Worm (Caenorhabditis elegans) whole organism, L2 larva: ENCODE data around the gene srh-216.

Experiments used
- C34F6.9 ChIP-seq: fragments of 150-350 bp; optimal IDR thresholded peaks from 2 replicates; lab custom pipeline; 2014; ENCODE audit warnings: missing biosample characterization, missing genetic modification characterization
- F13H6.1 ChIP-seq: sonication (generic microtip); optimal IDR thresholded peaks from 2 replicates; lab custom pipeline; 2016; ENCODE audit warnings: missing genetic modification characterization, missing compliant biosample characterization
- R02D3.7 ChIP-seq: fragments of 150-350 bp; optimal IDR thresholded peaks from 2 replicates; lab custom pipeline; 2014; ENCODE audit warnings: missing biosample characterization, missing genetic modification characterization
- Y55F3AM.14 ChIP-seq: fragments of 200-800 bp; sonication (Bioruptor generic); optimal IDR thresholded peaks from 2 replicates; lab custom pipeline; 2018; ENCODE audit warnings: mild to moderate bottlenecking, missing genetic modification characterization, missing compliant biosample characterization
- ZK546.5 ChIP-seq: sonication (generic microtip); optimal IDR thresholded peaks from 2 replicates; lab custom pipeline; 2017; ENCODE audit warnings: missing biosample characterization, missing genetic modification characterization
- alr-1 ChIP-seq: fragments of 150-350 bp; optimal IDR thresholded peaks from 2 replicates; lab custom pipeline; 2014; ENCODE audit warnings: missing biosample characterization, missing genetic modification characterization
- ama-1 ChIP-seq: fragments of 150-350 bp; optimal IDR thresholded peaks from 2 replicates; lab custom pipeline; 2018; ENCODE audit warnings: inconsistent platforms
- blmp-1 ChIP-seq: sonication (generic microtip); optimal IDR thresholded peaks from 2 replicates; lab custom pipeline; 2017; ENCODE audit warnings: missing genetic modification characterization, mild to moderate bottlenecking, missing compliant biosample characterization, antibody characterized with exemption, moderate library complexity; ENCODE audit not compliant: insufficient read depth
- ceh-82 ChIP-seq: fragments of 150-350 bp; optimal IDR thresholded peaks from 2 replicates; lab custom pipeline; 2014; ENCODE audit warnings: missing biosample characterization, missing genetic modification characterization
- crh-2 ChIP-seq: sonication (generic microtip); optimal IDR thresholded peaks from 2 replicates; lab custom pipeline; 2017; ENCODE audit warnings: missing biosample characterization, missing genetic modification characterization
- dmd-4 ChIP-seq: sonication (generic microtip); optimal IDR thresholded peaks from 2 replicates; lab custom pipeline; 2017; ENCODE audit warnings: missing biosample characterization, missing genetic modification characterization
- egl-27 ChIP-seq: sonication (generic microtip); optimal IDR thresholded peaks from 3 replicates; lab custom pipeline; 2017; ENCODE audit warnings: missing biosample characterization, missing genetic modification reagents, missing genetic modification characterization
- elt-3 ChIP-seq: sonication (generic microtip); optimal IDR thresholded peaks from 2 replicates; lab custom pipeline; 2017; ENCODE audit warnings: missing biosample characterization, missing genetic modification characterization
- fos-1 ChIP-seq: fragments of 150-350 bp; optimal IDR thresholded peaks from 2 replicates; lab custom pipeline; 2014; ENCODE audit warnings: missing biosample characterization, missing genetic modification characterization
- gmeb-1 ChIP-seq: fragments of 150-350 bp; optimal IDR thresholded peaks from 2 replicates; lab custom pipeline; 2014; ENCODE audit warnings: missing biosample characterization, missing genetic modification characterization
- lin-11 ChIP-seq: fragments of 150-350 bp; sonication (generic microtip); optimal IDR thresholded peaks from 2 replicates; lab custom pipeline; 2014; ENCODE audit warnings: missing biosample characterization, missing genetic modification characterization, inconsistent platforms, mixed read lengths
- lin-39 ChIP-seq: fragments of 150-350 bp; optimal IDR thresholded peaks from 2 replicates; lab custom pipeline; 2014; ENCODE audit warnings: missing biosample characterization, missing genetic modification reagents, missing genetic modification characterization
- mab-5 ChIP-seq: fragments of 150-350 bp; optimal IDR thresholded peaks from 2 replicates; lab custom pipeline; 2014; ENCODE audit warnings: missing biosample characterization, missing genetic modification characterization
- mdl-1 ChIP-seq, 2 experiments: fragments of 150-350 bp in 1 of 2; sonication (generic microtip) in 1 of 2; optimal IDR thresholded peaks; 2 replicates each; lab custom pipeline; 2017; ENCODE audit warnings: missing biosample characterization in 2 of 2, missing genetic modification characterization in 2 of 2
- nhr-10 ChIP-seq: sonication (generic microtip); optimal IDR thresholded peaks from 2 replicates; lab custom pipeline; 2017; ENCODE audit warnings: missing biosample characterization, missing genetic modification characterization
- nhr-12 ChIP-seq: fragments of 150-350 bp; optimal IDR thresholded peaks from 2 replicates; lab custom pipeline; 2014; ENCODE audit warnings: missing biosample characterization, missing genetic modification characterization
- nhr-129 ChIP-seq: fragments of 150-350 bp; optimal IDR thresholded peaks from 2 replicates; lab custom pipeline; 2014; ENCODE audit warnings: missing biosample characterization, missing genetic modification characterization
- nhr-21 ChIP-seq: fragments of 150-350 bp; optimal IDR thresholded peaks from 2 replicates; lab custom pipeline; 2014; ENCODE audit warnings: missing biosample characterization, missing genetic modification characterization
- nhr-237 ChIP-seq: fragments of 150-350 bp; optimal IDR thresholded peaks from 2 replicates; lab custom pipeline; 2014; ENCODE audit warnings: missing biosample characterization, missing genetic modification characterization
- nhr-25 ChIP-seq: fragments of 150-350 bp; sonication (generic microtip); optimal IDR thresholded peaks from 3 replicates; lab custom pipeline; 2014; ENCODE audit warnings: missing biosample characterization, missing genetic modification characterization
- nhr-6 ChIP-seq: fragments of 150-350 bp; optimal IDR thresholded peaks from 2 replicates; lab custom pipeline; 2014; ENCODE audit warnings: missing biosample characterization, missing genetic modification characterization
- nhr-77 ChIP-seq: fragments of 150-350 bp; optimal IDR thresholded peaks from 2 replicates; lab custom pipeline; 2014; ENCODE audit warnings: missing biosample characterization, missing genetic modification characterization
- peb-1 ChIP-seq: fragments of 150-350 bp; optimal IDR thresholded peaks from 2 replicates; lab custom pipeline; 2014; ENCODE audit warnings: missing biosample characterization, missing genetic modification characterization
- sem-4 ChIP-seq: fragments of 150-350 bp; optimal IDR thresholded peaks from 2 replicates; lab custom pipeline; 2014; ENCODE audit warnings: missing biosample characterization, missing genetic modification reagents, missing genetic modification characterization
- skn-1 ChIP-seq: sonication (generic microtip); optimal IDR thresholded peaks from 2 replicates; lab custom pipeline; 2017; ENCODE audit warnings: missing biosample characterization, missing genetic modification characterization
- sma-3 ChIP-seq: sonication (generic microtip); optimal IDR thresholded peaks from 2 replicates; lab custom pipeline; 2016; ENCODE audit warnings: missing genetic modification reagents, missing genetic modification characterization, missing compliant biosample characterization
- sma-9 ChIP-seq, 2 experiments: fragments of 150-350 bp in 1 of 2; sonication (generic microtip) in 1 of 2; optimal IDR thresholded peaks; 2 replicates each; lab custom pipeline; 2014 to 2016; ENCODE audit warnings: missing genetic modification characterization in 2 of 2, mild to moderate bottlenecking in 1 of 2, missing biosample characterization in 1 of 2, missing compliant biosample characterization in 1 of 2, missing genetic modification reagents in 1 of 2, moderate library complexity in 1 of 2
- snpc-4 ChIP-seq: fragments of 150-350 bp; optimal IDR thresholded peaks from 2 replicates; lab custom pipeline; 2014; ENCODE audit warnings: missing biosample characterization, missing genetic modification characterization
- unc-55 ChIP-seq: fragments of 150-350 bp; sonication (generic microtip); optimal IDR thresholded peaks from 3 replicates; lab custom pipeline; 2014; ENCODE audit warnings: missing biosample characterization, missing genetic modification reagents, missing genetic modification characterization
- zag-1 ChIP-seq: fragments of 150-350 bp; optimal IDR thresholded peaks from 2 replicates; lab custom pipeline; 2014; ENCODE audit warnings: missing biosample characterization, missing genetic modification characterization
- ztf-1 ChIP-seq: fragments of 200-800 bp; sonication (Bioruptor generic); conservative IDR thresholded peaks from 2 replicates; pipeline ENCODE4 v1.3.6; 2022; ENCODE audit warnings: missing genetic modification characterization, missing compliant biosample characterization
- ztf-11 ChIP-seq: sonication (generic microtip); optimal IDR thresholded peaks from 2 replicates; lab custom pipeline; 2017; ENCODE audit warnings: missing biosample characterization, missing genetic modification characterization
- ztf-4 ChIP-seq: fragments of 150-350 bp; optimal IDR thresholded peaks from 2 replicates; lab custom pipeline; 2014; ENCODE audit warnings: missing biosample characterization, missing genetic modification characterization

The srh-216 gene

DNA sequence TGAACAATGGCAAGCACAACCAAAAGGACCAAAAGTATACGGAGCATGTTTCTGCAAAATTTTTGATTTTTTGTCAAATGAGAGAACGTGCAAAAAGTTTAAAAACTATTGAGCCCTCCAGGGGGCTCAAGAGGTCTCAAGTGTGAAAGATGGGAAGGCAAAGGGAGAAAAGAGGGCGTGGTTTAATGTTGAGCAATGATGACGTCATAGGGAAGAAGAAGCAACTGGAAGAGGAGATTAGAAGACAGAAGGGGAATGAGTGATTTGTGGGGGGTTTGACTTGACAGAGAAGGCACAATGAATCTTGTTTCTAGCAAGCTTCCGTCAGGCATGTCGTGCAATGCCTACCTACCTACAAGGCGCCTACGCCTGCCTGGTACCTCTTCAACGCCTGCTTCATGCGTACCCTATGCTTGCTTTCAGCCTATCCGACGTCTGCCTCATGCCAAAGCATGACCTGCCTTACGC is 6.1 kb downstream of the srh-216 start, which contains the start of gene T20B3.14:
Gene T20B3.14 (minus strand): TSS at position 51 of the 468 bp plus-strand sequence.
- TF ChIP-seq unc-55 (GFP tag; lab: Kevin White, UChicago) (peak; percentile 39), ceh-82 (tag; lab: Kevin White, UChicago) (no peak)

DNA sequence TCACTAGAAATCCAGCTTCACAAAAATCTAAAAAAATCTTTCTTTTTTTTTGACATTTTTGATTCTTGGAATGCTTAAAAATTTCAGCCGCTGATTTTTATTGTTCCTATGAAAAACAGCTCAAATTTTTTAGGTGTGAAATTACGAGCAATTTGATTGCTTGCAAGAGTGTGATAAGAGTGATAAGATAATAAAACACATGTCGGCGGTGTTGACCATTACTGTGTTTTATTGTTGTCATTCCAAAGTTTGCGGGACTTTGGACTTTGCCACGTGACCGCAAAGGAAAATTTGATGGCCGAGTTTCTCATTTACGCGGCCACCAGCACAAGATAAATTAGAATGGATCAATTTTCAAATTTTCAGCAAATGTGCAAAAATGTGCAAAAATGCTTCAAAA is 10.7 kb downstream of the srh-216 start:
- TF ChIP-seq unc-55 (GFP tag; lab: Kevin White, UChicago) (no peak), sma-9 (GFP tag; optimal IDR thresholded peaks at IDR 0.05; lab: Kevin White, UChicago) (peak; percentile 29), sma-9 (tag; optimal IDR thresholded peaks at IDR 0.05; lab: Kevin White, UChicago) (no peak), nhr-237 (no peak), blmp-1 (no peak), lin-39 (no peak), sma-3 (no peak), zag-1 (tag; lab: Kevin White, UChicago) (no peak), gmeb-1 (tag; lab: Kevin White, UChicago) (peak; percentile 45), ztf-11 (tag; lab: Kevin White, UChicago) (no peak), ztf-1 (GFP tag; lab: Robert Waterston, UW) (no peak), nhr-6 (tag; lab: Kevin White, UChicago) (no peak), R02D3.7 (no peak), nhr-12 (tag; lab: Kevin White, UChicago) (no peak), fos-1 (tag; lab: Kevin White, UChicago) (peak; percentile 42), snpc-4 (no peak), skn-1 (tag; lab: Kevin White, UChicago) (no peak), nhr-10 (tag; lab: Kevin White, UChicago) (no peak), mdl-1 (tag; optimal IDR thresholded peaks at IDR 0.05; lab: Kevin White, UChicago) (no peak), dmd-4 (tag; lab: Kevin White, UChicago) (no peak), ceh-82 (tag; lab: Kevin White, UChicago) (no peak), Y55F3AM.14 (GFP tag; lab: Kevin White, UChicago) (no peak), alr-1 (tag; lab: Kevin White, UChicago) (no peak), C34F6.9 (no peak)
- TF ChIP-seq, all 48 proteins: peak for 3

DNA sequence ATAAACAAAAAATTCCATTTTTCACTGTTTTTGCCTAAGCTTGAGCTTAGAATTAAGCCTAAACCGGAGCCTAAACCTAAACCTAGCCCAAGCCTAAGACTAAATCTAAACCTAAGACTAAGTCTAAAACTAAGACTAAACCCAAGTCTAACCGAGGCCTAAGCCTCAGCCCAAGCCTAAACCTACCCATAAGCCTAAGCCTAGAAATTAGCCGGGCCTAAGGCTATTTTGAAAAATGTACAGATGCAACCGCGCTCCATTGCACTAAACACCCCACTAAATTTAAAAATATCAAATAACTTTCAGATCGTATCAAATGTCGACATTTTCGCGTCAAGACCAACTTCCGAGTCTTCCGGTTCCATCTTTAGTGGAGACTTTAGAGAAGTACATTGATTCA is 12.1 kb downstream of the srh-216 start, which contains the start of gene T20B3.1:
Gene T20B3.1 (plus strand): TSS at position 301 of the 400 bp plus-strand sequence.
- TF ChIP-seq ztf-11 (tag; lab: Kevin White, UChicago), result no peak

DNA sequence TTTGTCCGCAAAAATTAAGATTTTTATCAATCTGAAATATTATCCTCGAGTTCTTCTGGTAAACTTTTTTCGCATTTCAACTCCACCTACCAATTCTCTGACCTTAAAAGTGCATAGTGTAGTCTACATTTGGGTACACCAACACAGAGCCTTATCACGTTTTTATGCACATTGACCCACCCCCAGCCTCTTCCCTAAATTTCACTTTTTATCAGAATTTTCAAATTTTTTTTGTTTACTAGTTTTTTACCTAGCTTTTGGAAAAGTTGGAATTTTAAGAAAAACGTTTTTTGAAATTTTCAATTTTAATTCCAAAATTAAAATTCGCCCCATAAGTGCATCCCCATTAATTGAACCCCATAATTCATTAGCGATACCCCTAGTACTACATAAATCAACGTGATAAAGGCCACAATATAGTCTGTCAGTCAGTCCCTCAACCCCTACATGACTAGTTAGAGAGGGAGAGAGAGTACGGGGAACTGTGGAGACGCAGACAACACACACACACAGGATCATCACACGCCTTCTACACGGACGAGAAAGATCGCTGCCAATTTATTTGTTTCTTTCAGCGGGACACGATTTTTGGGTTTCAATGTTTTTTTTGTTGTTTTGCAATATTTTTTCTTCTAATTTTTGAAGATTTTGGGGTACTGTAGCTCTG is 12.7 kb downstream of the srh-216 start:
- TF ChIP-seq peb-1 (tag; lab: Kevin White, UChicago) (no peak), nhr-77 (no peak), ztf-1 (GFP tag; lab: Robert Waterston, UW) (no peak), nhr-21 (tag; lab: Kevin White, UChicago) (peak; percentile 45), nhr-10 (tag; lab: Kevin White, UChicago) (no peak), sma-3 (peak; percentile 7), unc-55 (GFP tag; lab: Kevin White, UChicago) (peak; percentile 10), F13H6.1 (no peak), lin-39 (no peak), sem-4 (tag; lab: Kevin White, UChicago) (no peak), ztf-4 (no peak), mab-5 (tag; lab: Kevin White, UChicago) (peak; percentile 42), nhr-25 (tag; lab: Kevin White, UChicago) (peak; percentile 48), elt-3 (no peak)

DNA sequence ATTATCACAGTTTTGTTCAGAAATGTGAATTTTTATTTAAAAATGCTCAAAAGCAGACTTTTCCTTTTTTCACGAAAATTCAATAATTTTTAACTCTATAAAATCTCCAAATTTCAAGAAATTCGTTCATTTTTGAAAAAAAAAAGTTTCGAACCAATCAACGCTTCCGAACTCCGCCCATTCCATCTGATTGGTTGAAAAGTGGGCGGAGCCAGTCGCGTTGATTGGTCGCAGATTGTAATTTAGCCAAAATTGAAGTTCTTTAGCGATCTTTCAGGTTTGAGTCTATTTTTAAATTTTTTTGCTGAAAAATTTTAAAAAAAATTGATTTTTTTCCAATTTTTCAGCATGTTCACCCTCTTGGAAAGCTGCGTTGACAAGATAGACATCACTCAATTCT is 15.0 kb downstream of the srh-216 start:
- TF ChIP-seq ama-1 (lab: Kevin White, UChicago), result no peak
- TF ChIP-seq alr-1 (tag; lab: Kevin White, UChicago), result no peak
- no peak for TF ChIP-seq nhr-21 (tag; lab: Kevin White, UChicago)
- TF ChIP-seq crh-2 (tag; lab: Kevin White, UChicago), result no peak
- TF ChIP-seq zag-1 (tag; lab: Kevin White, UChicago), result no peak
- no peak for TF ChIP-seq blmp-1
- TF ChIP-seq ZK546.5 (tag; lab: Kevin White, UChicago), result no peak
- no peak for TF ChIP-seq nhr-129
- no peak for TF ChIP-seq egl-27 (tag; lab: Kevin White, UChicago)
- no peak for TF ChIP-seq lin-11 (tag; lab: Kevin White, UChicago)
- no peak for TF ChIP-seq unc-55 (GFP tag; lab: Kevin White, UChicago)
- TF ChIP-seq nhr-237, result no peak
- no peak for TF ChIP-seq nhr-10 (tag; lab: Kevin White, UChicago)
